Fruit fly (Drosophila melanogaster) whole organism, embryonic: ENCODE measurements around the gene CG15046.

Experiments
- C15 ChIP-seq: fragments of 200-800 bp; sonication (Bioruptor generic); IDR thresholded peaks from 3 replicates; pipeline ENCODE4 v1.3.6; 2022; ENCODE audit warnings: missing biosample characterization, missing genetic modification characterization
- CG11085 ChIP-seq: fragments of 200-800 bp; sonication (Bioruptor generic); IDR thresholded peaks from 2 replicates; pipeline ENCODE4 v1.3.6; 2022; ENCODE audit warnings: missing biosample characterization, missing genetic modification characterization
- CG11695 ChIP-seq: fragments of 200-800 bp; sonication (Bioruptor generic); IDR thresholded peaks from 3 replicates; pipeline ENCODE4 v1.3.6; 2022; ENCODE audit warnings: missing biosample characterization, missing genetic modification characterization
- CG12104 ChIP-seq: fragments of 200-800 bp; sonication (Bioruptor generic); optimal IDR thresholded peaks from 3 replicates; lab custom pipeline; 2016; ENCODE audit warnings: missing biosample characterization, missing genetic modification characterization
- CG12769 ChIP-seq: fragments of 200-800 bp; sonication (Bioruptor generic); optimal IDR thresholded peaks from 2 replicates; lab custom pipeline; 2019; ENCODE audit warnings: missing biosample characterization, mild to moderate bottlenecking, missing genetic modification characterization, moderate library complexity
- CG13894 ChIP-seq: fragments of 200-800 bp; sonication (Bioruptor generic); optimal IDR thresholded peaks from 3 replicates; lab custom pipeline; 2018; ENCODE audit warnings: missing biosample characterization, mild to moderate bottlenecking, missing genetic modification characterization, moderate library complexity
- CG17361 ChIP-seq: fragments of 200-800 bp; sonication (Bioruptor generic); IDR thresholded peaks from 3 replicates; pipeline ENCODE4 v1.3.6; 2022; ENCODE audit warnings: missing biosample characterization, missing genetic modification characterization
- CG18599 ChIP-seq: fragments of 200-800 bp; sonication (Bioruptor generic); optimal IDR thresholded peaks from 3 replicates; lab custom pipeline; 2017; ENCODE audit warnings: missing biosample characterization, missing genetic modification characterization, mild to moderate bottlenecking, moderate library complexity, missing genetic modification reagents
- CG2120 ChIP-seq: fragments of 200-800 bp; sonication (Bioruptor generic); optimal IDR thresholded peaks from 3 replicates; lab custom pipeline; 2016; ENCODE audit warnings: missing biosample characterization, missing genetic modification characterization
- CG3281 ChIP-seq: fragments of 200-800 bp; sonication (Bioruptor generic); optimal IDR thresholded peaks from 3 replicates; lab custom pipeline; 2017; ENCODE audit warnings: missing biosample characterization, mild to moderate bottlenecking, missing genetic modification characterization
- CG33213 ChIP-seq: fragments of 200-800 bp; sonication (Bioruptor generic); optimal IDR thresholded peaks from 3 replicates; lab custom pipeline; 2016; ENCODE audit warnings: missing biosample characterization, missing genetic modification characterization
- CG4730 ChIP-seq: fragments of 200-800 bp; sonication (Bioruptor generic); IDR thresholded peaks from 2 replicates; pipeline ENCODE4 v1.3.6; 2022; ENCODE audit warnings: missing biosample characterization, missing genetic modification characterization
- CG7556 ChIP-seq: fragments of 200-800 bp; sonication (Bioruptor generic); optimal IDR thresholded peaks from 2 replicates; lab custom pipeline; 2017; ENCODE audit warnings: missing biosample characterization, mild to moderate bottlenecking, missing genetic modification characterization
- CG7839 ChIP-seq: fragments of 200-800 bp; sonication (Bioruptor generic); optimal IDR thresholded peaks from 3 replicates; lab custom pipeline; 2018; ENCODE audit warnings: missing biosample characterization, mild to moderate bottlenecking, missing genetic modification characterization, moderate library complexity
- CG8359 ChIP-seq: fragments of 200-800 bp; sonication (Bioruptor generic); optimal IDR thresholded peaks from 2 replicates; lab custom pipeline; 2017; ENCODE audit warnings: missing biosample characterization, mild to moderate bottlenecking, missing genetic modification characterization, borderline replicate concordance
- CG8924 ChIP-seq: fragments of 200-800 bp; optimal IDR thresholded peaks from 3 replicates; lab custom pipeline; 2019; ENCODE audit warnings: missing biosample characterization, mild to moderate bottlenecking, missing genetic modification characterization, moderate library complexity
- CG9727 ChIP-seq: fragments of 200-800 bp; sonication (Bioruptor generic); optimal IDR thresholded peaks from 3 replicates; lab custom pipeline; 2017; ENCODE audit warnings: missing biosample characterization, mild to moderate bottlenecking, missing genetic modification characterization
- CG9797 ChIP-seq: fragments of 200-800 bp; sonication (Bioruptor generic); optimal IDR thresholded peaks from 3 replicates; lab custom pipeline; 2018; ENCODE audit warnings: missing biosample characterization, mild to moderate bottlenecking, missing genetic modification characterization
- CoRest ChIP-seq: fragments of 200-800 bp; sonication (Bioruptor generic); optimal IDR thresholded peaks from 3 replicates; lab custom pipeline; 2018; ENCODE audit warnings: missing biosample characterization, mild to moderate bottlenecking, missing genetic modification characterization, moderate library complexity
- Dad ChIP-seq: fragments of 200-800 bp; sonication (Bioruptor generic); optimal IDR thresholded peaks from 3 replicates; lab custom pipeline; 2016; ENCODE audit warnings: missing biosample characterization, missing genetic modification characterization
- Dll ChIP-seq: fragments of 200-800 bp; sonication (Bioruptor generic); IDR thresholded peaks from 4 replicates; pipeline ENCODE4 v1.3.6; 2022; ENCODE audit warnings: missing biosample characterization, missing genetic modification characterization; ENCODE audit not compliant: partially characterized antibody
- Dref ChIP-seq: fragments of 200-800 bp; sonication (Bioruptor generic); IDR thresholded peaks from 2 replicates; pipeline ENCODE4 v1.3.6; 2022; ENCODE audit warnings: missing biosample characterization, missing genetic modification characterization
- Drgx ChIP-seq: fragments of 200-800 bp; sonication (Bioruptor generic); IDR thresholded peaks from 2 replicates; pipeline ENCODE4 v1.3.6; 2022; ENCODE audit warnings: missing biosample characterization, missing genetic modification characterization
- HLH4C ChIP-seq: fragments of 200-800 bp; sonication (Bioruptor generic); IDR thresholded peaks from 3 replicates; pipeline ENCODE4 v1.3.6; 2022; ENCODE audit warnings: missing biosample characterization, missing genetic modification characterization; ENCODE audit not compliant: partially characterized antibody
- HmgZ ChIP-seq: fragments of 200-800 bp; sonication (Bioruptor generic); optimal IDR thresholded peaks from 2 replicates; lab custom pipeline; 2018; ENCODE audit warnings: missing biosample characterization, mild to moderate bottlenecking, missing genetic modification characterization
- Hr3 ChIP-seq: fragments of 200-800 bp; sonication (Bioruptor generic); optimal IDR thresholded peaks from 3 replicates; lab custom pipeline; 2016; ENCODE audit warnings: missing biosample characterization, missing genetic modification characterization
- Hr51 ChIP-seq, 2 experiments: fragments of 200-800 bp; sonication (Bioruptor generic); optimal IDR thresholded peaks; 2 replicates in 1 of 2; 3 replicates in 1 of 2; lab custom pipeline; 2016 to 2018; ENCODE audit warnings: missing biosample characterization in 2 of 2, missing genetic modification characterization in 2 of 2, mild to moderate bottlenecking in 1 of 2, moderate library complexity in 1 of 2
- Mrtf ChIP-seq: fragments of 200-800 bp; sonication (Bioruptor generic); IDR thresholded peaks from 3 replicates; pipeline ENCODE4 v1.3.6; 2022; ENCODE audit warnings: missing biosample characterization, missing genetic modification characterization
- NC2α ChIP-seq: fragments of 200-800 bp; sonication (Bioruptor generic); optimal IDR thresholded peaks from 2 replicates; lab custom pipeline; 2016; ENCODE audit warnings: missing biosample characterization, missing genetic modification characterization
- Neu2 ChIP-seq: fragments of 200-800 bp; sonication (Bioruptor generic); optimal IDR thresholded peaks from 3 replicates; lab custom pipeline; 2016; ENCODE audit warnings: missing biosample characterization, missing genetic modification characterization, borderline replicate concordance
- Oli ChIP-seq: fragments of 200-800 bp; sonication (Bioruptor generic); optimal IDR thresholded peaks from 2 replicates; lab custom pipeline; 2018; ENCODE audit warnings: missing biosample characterization, mild to moderate bottlenecking, missing genetic modification characterization, moderate library complexity
- Pdp1 ChIP-seq, 2 experiments: fragments of 200-800 bp; sonication (Bioruptor generic); optimal IDR thresholded peaks; 3 replicates each; lab custom pipeline; 2016; ENCODE audit warnings: missing biosample characterization in 2 of 2, missing genetic modification characterization in 2 of 2, mild to moderate bottlenecking in 1 of 2, moderate library complexity in 1 of 2
- Sox100B ChIP-seq: fragments of 200-800 bp; sonication (Bioruptor generic); optimal IDR thresholded peaks from 3 replicates; lab custom pipeline; 2018; ENCODE audit warnings: missing biosample characterization, mild to moderate bottlenecking, missing genetic modification characterization
- Sox102F ChIP-seq: fragments of 200-800 bp; sonication (Bioruptor generic); optimal IDR thresholded peaks from 2 replicates; lab custom pipeline; 2018; ENCODE audit warnings: missing biosample characterization, mild to moderate bottlenecking, missing genetic modification characterization, moderate library complexity
- Ssrp ChIP-seq: fragments of 200-800 bp; sonication (Bioruptor generic); optimal IDR thresholded peaks from 2 replicates; lab custom pipeline; 2018; ENCODE audit warnings: missing biosample characterization, mild to moderate bottlenecking, missing genetic modification characterization, moderate library complexity
- Xbp1 ChIP-seq: fragments of 200-800 bp; sonication (Bioruptor generic); optimal IDR thresholded peaks from 3 replicates; lab custom pipeline; 2016; ENCODE audit warnings: missing biosample characterization, mild to moderate bottlenecking, missing genetic modification characterization
- amos ChIP-seq: fragments of 200-800 bp; sonication (Bioruptor generic); IDR thresholded peaks from 2 replicates; pipeline ENCODE4 v1.3.6; 2022; ENCODE audit warnings: missing biosample characterization, missing genetic modification characterization; ENCODE audit not compliant: partially characterized antibody
- aop ChIP-seq: fragments of 200-800 bp; sonication (Bioruptor generic); IDR thresholded peaks from 2 replicates; pipeline ENCODE4 v1.3.6; 2022; ENCODE audit warnings: missing biosample characterization, missing genetic modification characterization
- az2 ChIP-seq: fragments of 200-800 bp; sonication (Bioruptor generic); optimal IDR thresholded peaks from 3 replicates; lab custom pipeline; 2016; ENCODE audit warnings: missing biosample characterization, missing genetic modification characterization
- klu ChIP-seq: fragments of 200-800 bp; sonication (Bioruptor generic); IDR thresholded peaks from 2 replicates; pipeline ENCODE4 v1.3.6; 2022; ENCODE audit warnings: missing biosample characterization, missing genetic modification characterization
- lov ChIP-seq, 2 experiments: fragments of 200-800 bp in 1 of 2; fragments of >200 bp in 1 of 2; sonication (Bioruptor generic) in 1 of 2; IDR thresholded peaks in 1 of 2; optimal IDR thresholded peaks in 1 of 2; 2 replicates in 1 of 2; 3 replicates in 1 of 2; pipeline versions ENCODE4 v1.3.6 to Lab custom; 2017 to 2022; ENCODE audit warnings: missing biosample characterization in 1 of 2, missing genetic modification characterization in 1 of 2
- p53 ChIP-seq: fragments of 200-800 bp; sonication (Bioruptor generic); optimal IDR thresholded peaks from 2 replicates; lab custom pipeline; 2016; ENCODE audit warnings: missing biosample characterization, missing genetic modification characterization
- psq ChIP-seq: fragments of 200-800 bp; sonication (Bioruptor generic); optimal IDR thresholded peaks from 2 replicates; lab custom pipeline; 2017; ENCODE audit warnings: missing biosample characterization, missing genetic modification characterization
- schlank ChIP-seq: fragments of 200-800 bp; sonication (Bioruptor generic); optimal IDR thresholded peaks from 2 replicates; lab custom pipeline; 2018; ENCODE audit warnings: missing biosample characterization, mild to moderate bottlenecking, missing genetic modification characterization
- slp2 ChIP-seq: fragments of 200-800 bp; sonication (Bioruptor generic); optimal IDR thresholded peaks from 2 replicates; lab custom pipeline; 2016; ENCODE audit warnings: missing biosample characterization, missing genetic modification characterization
- tin ChIP-seq: fragments of 200-800 bp; sonication (Bioruptor generic); optimal IDR thresholded peaks from 3 replicates; lab custom pipeline; 2016; ENCODE audit warnings: missing biosample characterization, missing genetic modification characterization
- tup ChIP-seq: fragments of 200-800 bp; sonication (Bioruptor generic); optimal IDR thresholded peaks from 2 replicates; lab custom pipeline; 2016; ENCODE audit warnings: missing biosample characterization, mild to moderate bottlenecking, missing genetic modification characterization, moderate library complexity
- unc-4 ChIP-seq: fragments of 200-800 bp; sonication (Bioruptor generic); IDR thresholded peaks from 2 replicates; pipeline ENCODE4 v1.3.6; 2022; ENCODE audit warnings: missing biosample characterization, missing genetic modification characterization; ENCODE audit not compliant: partially characterized antibody
- zen2 ChIP-seq: fragments of 200-800 bp; sonication (Bioruptor generic); IDR thresholded peaks from 3 replicates; pipeline ENCODE4 v1.3.6; 2022; ENCODE audit warnings: missing biosample characterization, missing genetic modification characterization; ENCODE audit not compliant: partially characterized antibody

Gene CG15046

dm6 chrX:18467881-18468280, 21.5 kb downstream of the CG15046 start (continued):
- no peak for TF ChIP-seq az2 (GFP tag; lab: Kevin White, UChicago)
- TF ChIP-seq CG8359 (GFP tag; lab: Kevin White, UChicago) = no peak
- TF ChIP-seq p53 (GFP tag; lab: Kevin White, UChicago) = no peak
- TF ChIP-seq slp2 (GFP tag; lab: Kevin White, UChicago) = no peak
- no peak for TF ChIP-seq CG9727 (GFP tag; lab: Kevin White, UChicago)
- TF ChIP-seq Dref = no peak
- no peak for TF ChIP-seq CG8924 (tag; lab: Kevin White, UChicago)
- TF ChIP-seq Neu2 (GFP tag; lab: Kevin White, UChicago) = no peak
- TF ChIP-seq schlank = no peak
- no peak for TF ChIP-seq CG4730 (GFP tag; lab: Robert Waterston, UW)
- peak; percentile 12 for TF ChIP-seq Xbp1
- TF ChIP-seq CG18599 (GFP tag; lab: Kevin White, UChicago) = peak; percentile 71
- TF ChIP-seq Drgx (GFP tag; lab: Robert Waterston, UW) = no peak
- peak in 1 of 2 experiments; percentile 12 for TF ChIP-seq Pdp1 (GFP tag; optimal IDR thresholded peaks at IDR 0.05; lab: Kevin White, UChicago)
- TF ChIP-seq CG9797 (GFP tag; lab: Kevin White, UChicago) = no peak
- TF ChIP-seq CoRest = peak; percentile 8
- 0 out of 2 replicates have a peak, but pooled peaks have one; percentile 20 for TF ChIP-seq klu
- no peak for TF ChIP-seq Dll (GFP tag; lab: Robert Waterston, UW)
- TF ChIP-seq CG2120 (GFP tag; lab: Kevin White, UChicago) = peak; percentile 68
- TF ChIP-seq Dad = no peak
- no peak for TF ChIP-seq psq
- peak; percentile 17 for TF ChIP-seq Oli (tag; lab: Kevin White, UChicago)
- no peak for TF ChIP-seq Ssrp (tag; lab: Kevin White, UChicago)
- TF ChIP-seq CG12104 (GFP tag; lab: Kevin White, UChicago) = no peak
- TF ChIP-seq CG11085 = no peak
- TF ChIP-seq HmgZ (tag; lab: Kevin White, UChicago) = peak; percentile 12
- TF ChIP-seq Sox100B = no peak
- TF ChIP-seq amos (GFP tag; lab: Robert Waterston, UW) = no peak
- TF ChIP-seq CG13894 (tag; lab: Kevin White, UChicago) = no peak
- no peak for TF ChIP-seq zen2 (GFP tag; lab: Robert Waterston, UW)
- TF ChIP-seq CG11695 (GFP tag; lab: Robert Waterston, UW) = no peak
- TF ChIP-seq unc-4 (GFP tag; lab: Robert Waterston, UW) = no peak
- no peak for TF ChIP-seq C15 (GFP tag; lab: Robert Waterston, UW)
- TF ChIP-seq aop (GFP tag; lab: Robert Waterston, UW) = no peak
- 0 out of 3 replicates have a peak, but pooled peaks have one; percentile 21 for TF ChIP-seq Mrtf (GFP tag; lab: Robert Waterston, UW)
- peak; percentile 45 for TF ChIP-seq CG7839 (tag; lab: Kevin White, UChicago)
- no peak for TF ChIP-seq Hr3
- TF ChIP-seq CG3281 (GFP tag; lab: Kevin White, UChicago) = peak; percentile 32
- no peak for TF ChIP-seq HLH4C
- peak; percentile 32 for TF ChIP-seq CG7556 (GFP tag; lab: Kevin White, UChicago)
- TF ChIP-seq Hr51 (GFP tag; optimal IDR thresholded peaks at IDR 0.05; lab: Kevin White, UChicago) = peak in 1 of 2 experiments; percentile 14
- no peak for TF ChIP-seq tup (GFP tag; lab: Kevin White, UChicago)
- no peak for TF ChIP-seq CG17361 (GFP tag; lab: Robert Waterston, UW)
- peak; percentile 23 for TF ChIP-seq tin (GFP tag; lab: Kevin White, UChicago)
- TF ChIP-seq lov (optimal IDR thresholded peaks at IDR 0.05; lab: Kevin White, UChicago) = no peak
- TF ChIP-seq lov (GFP tag; IDR thresholded peaks at IDR 0.05; lab: Robert Waterston, UW) = no peak
- TF ChIP-seq CG12769 = no peak
- TF ChIP-seq NC2α = no peak
- peak; percentile 13 for TF ChIP-seq Sox102F
- TF ChIP-seq CG33213 = no peak
